Fruit fly (Drosophila melanogaster) whole organism, embryonic: Measurements from ENCODE around the gene Tom40.

Experiments used
- Adf1 ChIP-seq: fragments of 200-800 bp; sonication (Bioruptor generic); IDR thresholded peaks from 2 replicates; pipeline ENCODE4 v1.3.6; 2022; ENCODE audit warnings: missing biosample characterization, missing genetic modification characterization
- Bteb2 ChIP-seq: fragments of 200-800 bp; sonication (Bioruptor generic); optimal IDR thresholded peaks from 2 replicates; lab custom pipeline; 2016; ENCODE audit warnings: missing biosample characterization, missing genetic modification characterization
- CG10209 ChIP-seq: fragments of 200-800 bp; sonication (Bioruptor generic); optimal IDR thresholded peaks from 3 replicates; lab custom pipeline; 2017; ENCODE audit warnings: missing biosample characterization, mild to moderate bottlenecking, missing genetic modification characterization, missing genetic modification reagents
- CG11723 ChIP-seq: fragments of 200-800 bp; sonication (Bioruptor generic); optimal IDR thresholded peaks from 2 replicates; lab custom pipeline; 2017; ENCODE audit warnings: missing biosample characterization, mild to moderate bottlenecking, missing genetic modification characterization
- CG12299 ChIP-seq: fragments of 200-800 bp; sonication (Bioruptor generic); optimal IDR thresholded peaks from 2 replicates; lab custom pipeline; 2018; ENCODE audit warnings: missing biosample characterization, mild to moderate bottlenecking, missing genetic modification characterization
- CG1233 ChIP-seq: fragments of 200-800 bp; sonication (Bioruptor generic); optimal IDR thresholded peaks from 4 replicates; lab custom pipeline; 2018; ENCODE audit warnings: missing biosample characterization, mild to moderate bottlenecking, missing genetic modification characterization
- CG13624 ChIP-seq: fragments of 200-800 bp; sonication (Bioruptor generic); optimal IDR thresholded peaks from 2 replicates; lab custom pipeline; 2016; ENCODE audit warnings: missing biosample characterization, missing genetic modification characterization
- CG13775 ChIP-seq: fragments of 200-800 bp; sonication (Bioruptor generic); optimal IDR thresholded peaks from 3 replicates; lab custom pipeline; 2017; ENCODE audit warnings: missing biosample characterization, mild to moderate bottlenecking, missing genetic modification characterization
- CG16779 ChIP-seq: fragments of 200-800 bp; sonication (Bioruptor generic); IDR thresholded peaks from 2 replicates; pipeline ENCODE4 v1.3.6; 2022; ENCODE audit warnings: missing biosample characterization, missing genetic modification characterization
- CG17328 ChIP-seq: fragments of 200-800 bp; sonication (Bioruptor generic); IDR thresholded peaks from 2 replicates; pipeline ENCODE4 v1.3.6; 2022; ENCODE audit warnings: missing biosample characterization, missing genetic modification characterization
- CG17802 ChIP-seq: fragments of 200-800 bp; sonication (Bioruptor generic); optimal IDR thresholded peaks from 2 replicates; lab custom pipeline; 2018; ENCODE audit warnings: missing biosample characterization, mild to moderate bottlenecking, missing genetic modification characterization, moderate library complexity
- CG30020 ChIP-seq: fragments of 200-800 bp; optimal IDR thresholded peaks from 2 replicates; lab custom pipeline; 2019; ENCODE audit warnings: missing biosample characterization, mild to moderate bottlenecking, missing genetic modification characterization, moderate library complexity
- CG32772 ChIP-seq: fragments of 200-800 bp; sonication (Bioruptor generic); IDR thresholded peaks from 2 replicates; pipeline ENCODE4 v1.3.6; 2022; ENCODE audit warnings: missing biosample characterization, missing genetic modification characterization
- CG7963 ChIP-seq: fragments of 200-800 bp; sonication (Bioruptor generic); IDR thresholded peaks from 3 replicates; pipeline ENCODE4 v1.3.6; 2022; ENCODE audit warnings: missing biosample characterization, missing genetic modification characterization; ENCODE audit not compliant: partially characterized antibody
- CG9215 ChIP-seq: fragments of 200-800 bp; sonication (Bioruptor generic); IDR thresholded peaks from 2 replicates; pipeline ENCODE4 v1.3.6; 2022; ENCODE audit warnings: missing biosample characterization, missing genetic modification characterization
- CG9437 ChIP-seq: fragments of 200-800 bp; sonication (Bioruptor generic); optimal IDR thresholded peaks from 2 replicates; lab custom pipeline; 2018; ENCODE audit warnings: missing biosample characterization, mild to moderate bottlenecking, missing genetic modification characterization
- CHES-1-like ChIP-seq: fragments of 200-800 bp; sonication (Bioruptor generic); optimal IDR thresholded peaks from 2 replicates; lab custom pipeline; 2016; ENCODE audit warnings: missing biosample characterization, missing genetic modification characterization
- D19B ChIP-seq: fragments of 200-800 bp; sonication (Bioruptor generic); optimal IDR thresholded peaks from 2 replicates; lab custom pipeline; 2017; ENCODE audit warnings: missing biosample characterization, mild to moderate bottlenecking, missing genetic modification characterization
- Dad ChIP-seq: fragments of 200-800 bp; sonication (Bioruptor generic); optimal IDR thresholded peaks from 3 replicates; lab custom pipeline; 2016; ENCODE audit warnings: missing biosample characterization, missing genetic modification characterization
- Deaf1 ChIP-seq: fragments of 200-800 bp; optimal IDR thresholded peaks from 3 replicates; lab custom pipeline; 2019; ENCODE audit warnings: missing biosample characterization, mild to moderate bottlenecking, missing genetic modification characterization, moderate library complexity
- Dek ChIP-seq: fragments of 200-800 bp; sonication (Bioruptor generic); optimal IDR thresholded peaks from 3 replicates; lab custom pipeline; 2019; ENCODE audit warnings: missing biosample characterization, mild to moderate bottlenecking, missing genetic modification characterization, moderate library complexity
- Doc2 ChIP-seq: fragments of 200-800 bp; sonication (Bioruptor generic); IDR thresholded peaks from 2 replicates; pipeline ENCODE4 v1.3.6; 2022; ENCODE audit warnings: missing biosample characterization, missing genetic modification characterization
- Hr51 ChIP-seq, 2 experiments: fragments of 200-800 bp; sonication (Bioruptor generic); optimal IDR thresholded peaks; 2 replicates in 1 of 2; 3 replicates in 1 of 2; lab custom pipeline; 2016 to 2018; ENCODE audit warnings: missing biosample characterization in 2 of 2, missing genetic modification characterization in 2 of 2, mild to moderate bottlenecking in 1 of 2, moderate library complexity in 1 of 2
- Hsf ChIP-seq: fragments of 200-800 bp; sonication (Bioruptor generic); optimal IDR thresholded peaks from 3 replicates; lab custom pipeline; 2016; ENCODE audit warnings: missing biosample characterization, missing genetic modification characterization
- Kr ChIP-seq: fragments of 200-800 bp; sonication (Bioruptor generic); optimal IDR thresholded peaks from 2 replicates; lab custom pipeline; 2017; ENCODE audit warnings: missing biosample characterization, mild to moderate bottlenecking, missing genetic modification characterization
- Lhr ChIP-seq: fragments of 200-800 bp; sonication (Bioruptor generic); optimal IDR thresholded peaks from 3 replicates; lab custom pipeline; 2017; ENCODE audit warnings: mild to moderate bottlenecking, missing biosample characterization, missing genetic modification reagents, missing genetic modification characterization
- Lim3 ChIP-seq: fragments of 200-800 bp; sonication (Bioruptor generic); IDR thresholded peaks from 2 replicates; pipeline ENCODE4 v1.3.6; 2022; ENCODE audit warnings: missing biosample characterization, missing genetic modification characterization
- Lpt ChIP-seq: fragments of >200 bp; optimal IDR thresholded peaks from 2 replicates; lab custom pipeline; 2018; ENCODE audit warnings: missing biosample characterization, missing genetic modification characterization
- Mrtf ChIP-seq: fragments of 200-800 bp; sonication (Bioruptor generic); IDR thresholded peaks from 3 replicates; pipeline ENCODE4 v1.3.6; 2022; ENCODE audit warnings: missing biosample characterization, missing genetic modification characterization
- NC2α ChIP-seq: fragments of 200-800 bp; sonication (Bioruptor generic); optimal IDR thresholded peaks from 2 replicates; lab custom pipeline; 2016; ENCODE audit warnings: missing biosample characterization, missing genetic modification characterization
- Neu2 ChIP-seq: fragments of 200-800 bp; sonication (Bioruptor generic); optimal IDR thresholded peaks from 3 replicates; lab custom pipeline; 2016; ENCODE audit warnings: missing biosample characterization, missing genetic modification characterization, borderline replicate concordance
- Nf-YB ChIP-seq: fragments of 200-800 bp; sonication (Bioruptor generic); optimal IDR thresholded peaks from 3 replicates; lab custom pipeline; 2019; ENCODE audit warnings: missing biosample characterization, mild to moderate bottlenecking, missing genetic modification characterization, moderate library complexity
- Side ChIP-seq: fragments of 200-800 bp; sonication (Bioruptor generic); optimal IDR thresholded peaks from 2 replicates; lab custom pipeline; 2016; ENCODE audit warnings: missing biosample characterization, missing genetic modification characterization
- Vsx1 ChIP-seq: fragments of 200-800 bp; sonication (Bioruptor generic); optimal IDR thresholded peaks from 2 replicates; lab custom pipeline; 2017; ENCODE audit warnings: missing biosample characterization, mild to moderate bottlenecking, missing genetic modification characterization, missing genetic modification reagents
- al ChIP-seq: fragments of 200-800 bp; sonication (Bioruptor generic); IDR thresholded peaks from 2 replicates; pipeline ENCODE4 v1.3.6; 2022; ENCODE audit warnings: missing biosample characterization, missing genetic modification characterization
- ara ChIP-seq: fragments of 200-800 bp; sonication (Bioruptor generic); IDR thresholded peaks from 2 replicates; pipeline ENCODE4 v1.3.6; 2022; ENCODE audit warnings: missing biosample characterization, missing genetic modification characterization
- bbx ChIP-seq: fragments of 200-800 bp; sonication (Bioruptor generic); IDR thresholded peaks from 2 replicates; pipeline ENCODE4 v1.3.6; 2022; ENCODE audit warnings: missing biosample characterization, missing genetic modification characterization; ENCODE audit not compliant: partially characterized antibody
- bcd ChIP-seq: fragments of 200-800 bp; sonication (Bioruptor generic); optimal IDR thresholded peaks from 2 replicates; lab custom pipeline; 2017; ENCODE audit warnings: missing biosample characterization, mild to moderate bottlenecking, missing genetic modification characterization
- cas ChIP-seq: fragments of 200-800 bp; sonication (Bioruptor generic); IDR thresholded peaks from 2 replicates; pipeline ENCODE4 v1.3.6; 2022; ENCODE audit warnings: missing biosample characterization, missing genetic modification characterization
- dati ChIP-seq: fragments of 200-800 bp; sonication (Bioruptor generic); IDR thresholded peaks from 2 replicates; pipeline ENCODE4 v1.3.6; 2022; ENCODE audit warnings: missing biosample characterization, missing genetic modification characterization
- dmrt11E ChIP-seq: fragments of 200-800 bp; sonication (Bioruptor generic); optimal IDR thresholded peaks from 3 replicates; lab custom pipeline; 2018; ENCODE audit warnings: missing biosample characterization, mild to moderate bottlenecking, missing genetic modification characterization, moderate library complexity
- esg ChIP-seq: fragments of 200-800 bp; sonication (Bioruptor generic); conservative IDR thresholded peaks from 2 replicates; pipeline ENCODE4 v1.3.6; 2022; ENCODE audit warnings: missing biosample characterization, missing genetic modification characterization
- lilli ChIP-seq: fragments of 200-800 bp; sonication (Bioruptor generic); optimal IDR thresholded peaks from 3 replicates; lab custom pipeline; 2016; ENCODE audit warnings: missing biosample characterization, missing genetic modification characterization
- ranshi ChIP-seq: fragments of 200-800 bp; sonication (Bioruptor generic); IDR thresholded peaks from 2 replicates; pipeline ENCODE4 v1.3.6; 2022; ENCODE audit warnings: missing biosample characterization, missing genetic modification characterization
- row ChIP-seq: fragments of 200-800 bp; sonication (Bioruptor generic); IDR thresholded peaks from 3 replicates; pipeline ENCODE4 v1.3.6; 2022; ENCODE audit warnings: missing biosample characterization, missing genetic modification characterization
- sd ChIP-seq: fragments of 200-800 bp; sonication (Bioruptor generic); optimal IDR thresholded peaks from 3 replicates; lab custom pipeline; 2018; ENCODE audit warnings: missing biosample characterization, mild to moderate bottlenecking, missing genetic modification characterization, moderate library complexity
- sens ChIP-seq: fragments of 200-800 bp; sonication (Bioruptor generic); peaks from one replicate; lab custom pipeline; 2016; ENCODE audit warnings: missing biosample characterization, missing genetic modification characterization
- slou ChIP-seq: fragments of 200-800 bp; sonication (Bioruptor generic); optimal IDR thresholded peaks from 3 replicates; lab custom pipeline; 2016; ENCODE audit warnings: missing biosample characterization, missing genetic modification characterization
- sqz ChIP-seq: fragments of 200-800 bp; sonication (Bioruptor generic); optimal IDR thresholded peaks from 3 replicates; lab custom pipeline; 2018; ENCODE audit warnings: missing biosample characterization, mild to moderate bottlenecking, missing genetic modification characterization

Gene Tom40

dm6 chrX:7706398-7707349 is 30.0 kb upstream of the Tom40 start (continued):
- TF ChIP-seq CG1233 (peak; percentile 98), NC2α (GFP tag; lab: Kevin White, UChicago) (peak; percentile 64), CG13775 (GFP tag; lab: Kevin White, UChicago) (peak; percentile 94), CG10209 (peak; percentile 96), Adf1 (GFP tag; lab: Robert Waterston, UW) (peak; percentile 90), CG13624 (GFP tag; lab: Kevin White, UChicago) (peak; percentile 48), esg (GFP tag; lab: Robert Waterston, UW) (peak; percentile 98), CG17802 (tag; lab: Kevin White, UChicago) (peak; percentile 85), slou (GFP tag; lab: Kevin White, UChicago) (peak; percentile 91), CG16779 (GFP tag; lab: Robert Waterston, UW) (peak; percentile 97), Dad (GFP tag; lab: Kevin White, UChicago) (peak; percentile 82), CG17328 (GFP tag; lab: Robert Waterston, UW) (peak; percentile 98), Mrtf (GFP tag; lab: Robert Waterston, UW) (peak; percentile 98), lilli (GFP tag; lab: Kevin White, UChicago) (peak; percentile 90), Vsx1 (peak; percentile 87), Bteb2 (peak; percentile 64), Doc2 (GFP tag; lab: Robert Waterston, UW) (peak; percentile 90), Neu2 (GFP tag; lab: Kevin White, UChicago) (peak; percentile 33), dmrt11E (tag; lab: Kevin White, UChicago) (peak; percentile 91), Lim3 (GFP tag; lab: Robert Waterston, UW) (peak; percentile 95), Lhr (GFP tag; lab: Kevin White, UChicago) (peak; percentile 82), CHES-1-like (GFP tag; lab: Kevin White, UChicago) (peak; percentile 93), Dek (tag; lab: Kevin White, UChicago) (peak; percentile 99), D19B (peak; percentile 74), sd (peak; percentile 94), row (GFP tag; lab: Robert Waterston, UW) (peak; percentile 99), CG9437 (GFP tag; lab: Kevin White, UChicago) (peak; percentile 94), Hsf (GFP tag; lab: Kevin White, UChicago) (peak; percentile 82), Deaf1 (tag; lab: Kevin White, UChicago) (peak; percentile 88), Side (peak; percentile 1), CG12299 (tag; lab: Kevin White, UChicago) (peak; percentile 98), sqz (GFP tag; lab: Kevin White, UChicago) (peak; percentile 96), CG7963 (GFP tag; lab: Robert Waterston, UW) (no peak), cas (peak; percentile 97), Lpt (GFP tag; lab: Kevin White, UChicago) (no peak), Hr51 (GFP tag; optimal IDR thresholded peaks at IDR 0.05; lab: Kevin White, UChicago) (peak; percentile 86 to 99), Kr (GFP tag; lab: Kevin White, UChicago) (no peak), CG11723 (GFP tag; lab: Kevin White, UChicago) (peak; percentile 94), CG32772 (GFP tag; lab: Robert Waterston, UW) (peak; percentile 98), CG30020 (tag; lab: Kevin White, UChicago) (peak; percentile 88), sens (GFP tag; lab: Kevin White, UChicago) (peak; percentile 97), bbx (GFP tag; lab: Robert Waterston, UW) (no peak), al (GFP tag; lab: Robert Waterston, UW) (peak; percentile 98), bcd (peak; percentile 97), CG9215 (GFP tag; lab: Robert Waterston, UW) (peak; percentile 98), ara (GFP tag; lab: Robert Waterston, UW) (peak; percentile 97), Nf-YB (GFP tag; lab: Kevin White, UChicago) (peak; percentile 87), ranshi (GFP tag; lab: Robert Waterston, UW) (peak; percentile 99), dati (GFP tag; lab: Robert Waterston, UW) (peak; percentile 95)
